Fruit fly (Drosophila melanogaster): ENCODE results near the gene CG11570.

CG11570 gene

dm6 chr3L:11992960-11993359 is 35.4 kb upstream of the CG11570 start, which contains the start of gene viaf:
Gene viaf (minus strand): TSS chr3L:11993179.
- TF ChIP-seq CG1620 (GFP tag; optimal IDR thresholded peaks at IDR 0.05) (peak; percentile 27), CG7045 (GFP tag; optimal IDR thresholded peaks at IDR 0.05) (no peak), ovo (GFP tag; optimal IDR thresholded peaks at IDR 0.05) (no peak), cnc (optimal IDR thresholded peaks at IDR 0.05) (no peak), CG12768 (GFP tag; optimal IDR thresholded peaks at IDR 0.05) (no peak), CG7101 (tag; optimal IDR thresholded peaks at IDR 0.05) (peak; percentile 46), cic (GFP tag; optimal IDR thresholded peaks at IDR 0.05) (no peak), Hr96 (GFP tag; optimal IDR thresholded peaks at IDR 0.05) (no peak), Crg-1 (GFP tag; optimal IDR thresholded peaks at IDR 0.05) (no peak), Mnt (GFP tag; optimal IDR thresholded peaks at IDR 0.05) (peak; percentile 53), CG14711 (tag; optimal IDR thresholded peaks at IDR 0.05) (peak; percentile 17), Clk (GFP tag; optimal IDR thresholded peaks at IDR 0.05) (no peak), bab1 (GFP tag; optimal IDR thresholded peaks at IDR 0.05) (peak; percentile 78), CG33017 (tag; optimal IDR thresholded peaks at IDR 0.05) (no peak), tj (GFP tag; optimal IDR thresholded peaks at IDR 0.05) (no peak), CG11617 (GFP tag; optimal IDR thresholded peaks at IDR 0.05) (peak; percentile 31), kay (GFP tag; ENCODE audit: borderline replicate concordance) (peak; percentile 99), toe (GFP tag; optimal IDR thresholded peaks at IDR 0.05) (peak; percentile 26), pad (GFP tag; optimal IDR thresholded peaks at IDR 0.05) (no peak), CG5204 (GFP tag; optimal IDR thresholded peaks at IDR 0.05) (peak; percentile 3)

- TF ChIP-seq ovo (GFP tag; optimal IDR thresholded peaks at IDR 0.05) (no peak), kay (GFP tag; ENCODE audit: borderline replicate concordance) (no peak), CG7045 (GFP tag; optimal IDR thresholded peaks at IDR 0.05) (no peak), CG33017 (tag; optimal IDR thresholded peaks at IDR 0.05) (no peak), CG1620 (GFP tag; optimal IDR thresholded peaks at IDR 0.05) (no peak), Mnt (GFP tag; optimal IDR thresholded peaks at IDR 0.05) (no peak), cic (GFP tag; optimal IDR thresholded peaks at IDR 0.05) (no peak), pad (GFP tag; optimal IDR thresholded peaks at IDR 0.05) (no peak), Hr96 (GFP tag; optimal IDR thresholded peaks at IDR 0.05) (no peak), toe (GFP tag; optimal IDR thresholded peaks at IDR 0.05) (no peak), CG11617 (GFP tag; optimal IDR thresholded peaks at IDR 0.05) (no peak), cnc (optimal IDR thresholded peaks at IDR 0.05) (no peak), CG5204 (GFP tag; optimal IDR thresholded peaks at IDR 0.05) (no peak), Crg-1 (GFP tag; optimal IDR thresholded peaks at IDR 0.05) (no peak), CG12768 (GFP tag; optimal IDR thresholded peaks at IDR 0.05) (no peak), bab1 (GFP tag; optimal IDR thresholded peaks at IDR 0.05) (no peak), Clk (GFP tag; optimal IDR thresholded peaks at IDR 0.05) (no peak), CG14711 (tag; optimal IDR thresholded peaks at IDR 0.05) (no peak), CG7101 (tag; optimal IDR thresholded peaks at IDR 0.05) (no peak), tj (GFP tag; optimal IDR thresholded peaks at IDR 0.05) (no peak)
Observed at dm6 chr3L:11990436-11990835, 32.9 kb upstream of the CG11570 start, which contains the start of gene CG6931. Gene CG6931 (plus strand): TSS chr3L:11990736.

- TF ChIP-seq pad (GFP tag; optimal IDR thresholded peaks at IDR 0.05) (no peak), CG33017 (tag; optimal IDR thresholded peaks at IDR 0.05) (no peak), cic (GFP tag; optimal IDR thresholded peaks at IDR 0.05) (no peak), CG7045 (GFP tag; optimal IDR thresholded peaks at IDR 0.05) (no peak), Hr96 (GFP tag; optimal IDR thresholded peaks at IDR 0.05) (no peak), kay (GFP tag; ENCODE audit: borderline replicate concordance) (no peak), CG7101 (tag; optimal IDR thresholded peaks at IDR 0.05) (no peak), CG1620 (GFP tag; optimal IDR thresholded peaks at IDR 0.05) (no peak), CG5204 (GFP tag; optimal IDR thresholded peaks at IDR 0.05) (no peak), Crg-1 (GFP tag; optimal IDR thresholded peaks at IDR 0.05) (no peak), Clk (GFP tag; optimal IDR thresholded peaks at IDR 0.05) (no peak), CG14711 (tag; optimal IDR thresholded peaks at IDR 0.05) (no peak), Mnt (GFP tag; optimal IDR thresholded peaks at IDR 0.05) (no peak), CG12768 (GFP tag; optimal IDR thresholded peaks at IDR 0.05) (no peak), tj (GFP tag; optimal IDR thresholded peaks at IDR 0.05) (no peak), bab1 (GFP tag; optimal IDR thresholded peaks at IDR 0.05) (no peak), toe (GFP tag; optimal IDR thresholded peaks at IDR 0.05) (no peak), CG11617 (GFP tag; optimal IDR thresholded peaks at IDR 0.05) (no peak)
Observed at dm6 chr3L:11984606-11985005, 27.0 kb upstream of the CG11570 start, which contains the start of gene CG6938. Gene CG6938 (plus strand): TSS chr3L:11984906.

- TF ChIP-seq cic (GFP tag; optimal IDR thresholded peaks at IDR 0.05), result no peak
- no peak for TF ChIP-seq Mnt (GFP tag; optimal IDR thresholded peaks at IDR 0.05)
- no peak for TF ChIP-seq CG33017 (tag; optimal IDR thresholded peaks at IDR 0.05)
- TF ChIP-seq Clk (GFP tag; optimal IDR thresholded peaks at IDR 0.05), result no peak
- no peak for TF ChIP-seq cnc (optimal IDR thresholded peaks at IDR 0.05)
- no peak for TF ChIP-seq CG1620 (GFP tag; optimal IDR thresholded peaks at IDR 0.05)
Observed at dm6 chr3L:11975811-11976210, 18.2 kb upstream of the CG11570 start, which contains the start of gene CG43896. Gene CG43896 (plus strand): TSS chr3L:11976111.

- no peak for TF ChIP-seq pad (GFP tag; optimal IDR thresholded peaks at IDR 0.05)
Observed at dm6 chr3L:11974605-11975004, 17.0 kb upstream of the CG11570 start, which contains the start of gene CG14125. Gene CG14125 (plus strand): TSS chr3L:11974905.

dm6 chr3L:11973690-11974089 is 16.1 kb upstream of the CG11570 start, which contains the start of gene CG42397:
Gene CG42397 (minus strand): TSS chr3L:11973790.
- peak; percentile 29 for TF ChIP-seq CG7101 (tag; optimal IDR thresholded peaks at IDR 0.05)
- TF ChIP-seq Hr96 (GFP tag; optimal IDR thresholded peaks at IDR 0.05), result no peak
- peak; percentile 23 for TF ChIP-seq CG33017 (tag; optimal IDR thresholded peaks at IDR 0.05)
- peak; percentile 39 for TF ChIP-seq CG14711 (tag; optimal IDR thresholded peaks at IDR 0.05)

dm6 chr3L:11972879-11973278 is 15.3 kb upstream of the CG11570 start, which contains the start of gene Muc68E:
Gene Muc68E (minus strand): TSS chr3L:11972979.
- TF ChIP-seq CG1620 (GFP tag; optimal IDR thresholded peaks at IDR 0.05), result no peak
- no peak for TF ChIP-seq tj (GFP tag; optimal IDR thresholded peaks at IDR 0.05)
- TF ChIP-seq Hr96 (GFP tag; optimal IDR thresholded peaks at IDR 0.05), result no peak
- TF ChIP-seq Crg-1 (GFP tag; optimal IDR thresholded peaks at IDR 0.05), result no peak
- TF ChIP-seq CG7045 (GFP tag; optimal IDR thresholded peaks at IDR 0.05), result no peak
- TF ChIP-seq CG7101 (tag; optimal IDR thresholded peaks at IDR 0.05), result no peak
- no peak for TF ChIP-seq bab1 (GFP tag; optimal IDR thresholded peaks at IDR 0.05)
- TF ChIP-seq pad (GFP tag; optimal IDR thresholded peaks at IDR 0.05), result no peak
- TF ChIP-seq cic (GFP tag; optimal IDR thresholded peaks at IDR 0.05), result no peak
- no peak for TF ChIP-seq Mnt (GFP tag; optimal IDR thresholded peaks at IDR 0.05)
- no peak for TF ChIP-seq cnc (optimal IDR thresholded peaks at IDR 0.05)
- no peak for TF ChIP-seq CG14711 (tag; optimal IDR thresholded peaks at IDR 0.05)
- TF ChIP-seq toe (GFP tag; optimal IDR thresholded peaks at IDR 0.05), result no peak
- no peak for TF ChIP-seq Clk (GFP tag; optimal IDR thresholded peaks at IDR 0.05)
- no peak for TF ChIP-seq CG33017 (tag; optimal IDR thresholded peaks at IDR 0.05)
- TF ChIP-seq CG12768 (GFP tag; optimal IDR thresholded peaks at IDR 0.05), result no peak
- TF ChIP-seq CG11617 (GFP tag; optimal IDR thresholded peaks at IDR 0.05), result no peak
- no peak for TF ChIP-seq CG5204 (GFP tag; optimal IDR thresholded peaks at IDR 0.05)
- TF ChIP-seq kay (GFP tag; ENCODE audit: borderline replicate concordance), result no peak
- TF ChIP-seq ovo (GFP tag; optimal IDR thresholded peaks at IDR 0.05), result no peak

All from whole organism, adult.